Fruit fly (Drosophila melanogaster) whole organism, embryonic: ENCODE data around the gene Boh1.

Source experiments
- BEAF-32 ChIP-seq: fragments of 200-800 bp; sonication (Bioruptor generic); optimal IDR thresholded peaks from 3 replicates; lab custom pipeline; 2017; ENCODE audit warnings: missing biosample characterization, missing genetic modification characterization, mild to moderate bottlenecking, moderate library complexity, missing genetic modification reagents
- CG10366 ChIP-seq: fragments of 200-800 bp; sonication (Bioruptor generic); IDR thresholded peaks from 2 replicates; pipeline ENCODE4 v1.3.6; 2022; ENCODE audit warnings: missing biosample characterization, missing genetic modification characterization
- CG10543 ChIP-seq: fragments of 200-800 bp; sonication (Bioruptor generic); optimal IDR thresholded peaks from 3 replicates; lab custom pipeline; 2017; ENCODE audit warnings: missing biosample characterization, mild to moderate bottlenecking, missing genetic modification characterization, moderate library complexity
- CG11247 ChIP-seq: fragments of 200-800 bp; sonication (Bioruptor generic); IDR thresholded peaks from 2 replicates; pipeline ENCODE4 v1.3.6; 2022; ENCODE audit warnings: missing biosample characterization, missing genetic modification characterization
- CG11456 ChIP-seq: fragments of 200-800 bp; sonication (Bioruptor generic); IDR thresholded peaks from 3 replicates; pipeline ENCODE4 v1.3.6; 2022; ENCODE audit warnings: missing biosample characterization, missing genetic modification characterization
- CG11560 ChIP-seq: fragments of 200-800 bp; sonication (Bioruptor generic); IDR thresholded peaks from 3 replicates; pipeline ENCODE4 v1.3.6; 2022; ENCODE audit warnings: missing biosample characterization, missing genetic modification characterization
- CG11723 ChIP-seq: fragments of 200-800 bp; sonication (Bioruptor generic); optimal IDR thresholded peaks from 2 replicates; lab custom pipeline; 2017; ENCODE audit warnings: missing biosample characterization, mild to moderate bottlenecking, missing genetic modification characterization
- CG12071 ChIP-seq: fragments of 200-800 bp; sonication (Bioruptor generic); optimal IDR thresholded peaks from 3 replicates; lab custom pipeline; 2018; ENCODE audit warnings: missing biosample characterization, mild to moderate bottlenecking, missing genetic modification characterization
- CG12659 ChIP-seq: fragments of 200-800 bp; sonication (Bioruptor generic); optimal IDR thresholded peaks from 3 replicates; lab custom pipeline; 2017; ENCODE audit warnings: mild to moderate bottlenecking, missing biosample characterization, missing genetic modification reagents, missing genetic modification characterization
- CG12942 ChIP-seq: fragments of 200-800 bp; sonication (Bioruptor generic); optimal IDR thresholded peaks from 3 replicates; lab custom pipeline; 2016; ENCODE audit warnings: missing biosample characterization, missing genetic modification characterization
- CG13894 ChIP-seq: fragments of 200-800 bp; sonication (Bioruptor generic); optimal IDR thresholded peaks from 3 replicates; lab custom pipeline; 2018; ENCODE audit warnings: missing biosample characterization, mild to moderate bottlenecking, missing genetic modification characterization, moderate library complexity
- CG14050 ChIP-seq: fragments of 200-800 bp; sonication (Bioruptor generic); IDR thresholded peaks from 3 replicates; pipeline ENCODE4 v1.3.6; 2022; ENCODE audit warnings: missing biosample characterization, missing genetic modification characterization
- CG17829 ChIP-seq: fragments of 200-800 bp; optimal IDR thresholded peaks from 2 replicates; lab custom pipeline; 2019; ENCODE audit warnings: missing biosample characterization, mild to moderate bottlenecking, missing genetic modification characterization, moderate library complexity
- CG3065 ChIP-seq: fragments of 200-800 bp; sonication (Bioruptor generic); optimal IDR thresholded peaks from 2 replicates; lab custom pipeline; 2016; ENCODE audit warnings: missing biosample characterization, missing genetic modification characterization
- CG31224 ChIP-seq: fragments of 200-800 bp; sonication (Bioruptor generic); IDR thresholded peaks from 2 replicates; pipeline ENCODE4 v1.3.6; 2022; ENCODE audit warnings: missing biosample characterization, missing genetic modification characterization
- CG34376 ChIP-seq: fragments of 200-800 bp; sonication (Bioruptor generic); optimal IDR thresholded peaks from 2 replicates; lab custom pipeline; 2018; ENCODE audit warnings: missing biosample characterization, mild to moderate bottlenecking, missing genetic modification characterization
- CG42726 ChIP-seq: fragments of 200-800 bp; sonication (Bioruptor generic); IDR thresholded peaks from 2 replicates; pipeline ENCODE4 v1.3.6; 2022; ENCODE audit warnings: missing biosample characterization, missing genetic modification characterization; ENCODE audit not compliant: partially characterized antibody
- CG6654 ChIP-seq: fragments of 200-800 bp; sonication (Bioruptor generic); optimal IDR thresholded peaks from 2 replicates; lab custom pipeline; 2017; ENCODE audit warnings: missing biosample characterization, mild to moderate bottlenecking, missing genetic modification characterization
- Dref ChIP-seq: fragments of 200-800 bp; sonication (Bioruptor generic); IDR thresholded peaks from 2 replicates; pipeline ENCODE4 v1.3.6; 2022; ENCODE audit warnings: missing biosample characterization, missing genetic modification characterization
- Fer2 ChIP-seq: fragments of 200-800 bp; sonication (Bioruptor generic); optimal IDR thresholded peaks from 2 replicates; lab custom pipeline; 2018; ENCODE audit warnings: missing biosample characterization, mild to moderate bottlenecking, missing genetic modification characterization, moderate library complexity
- HLHmδ ChIP-seq: fragments of 200-800 bp; sonication (Bioruptor generic); optimal IDR thresholded peaks from 2 replicates; lab custom pipeline; 2018; ENCODE audit warnings: missing biosample characterization, mild to moderate bottlenecking, missing genetic modification characterization, moderate library complexity
- HmgD ChIP-seq: fragments of 200-800 bp; sonication (Bioruptor generic); optimal IDR thresholded peaks from 3 replicates; lab custom pipeline; 2016; ENCODE audit warnings: missing biosample characterization, missing genetic modification characterization
- Max ChIP-seq: fragments of 200-800 bp; sonication (Bioruptor generic); optimal IDR thresholded peaks from 2 replicates; lab custom pipeline; 2016; ENCODE audit warnings: missing biosample characterization, mild to moderate bottlenecking, missing genetic modification characterization
- Meics ChIP-seq: fragments of 200-800 bp; sonication (Bioruptor generic); optimal IDR thresholded peaks from 2 replicates; lab custom pipeline; 2017; ENCODE audit warnings: missing biosample characterization, mild to moderate bottlenecking, missing genetic modification characterization
- NC2β ChIP-seq: fragments of 200-800 bp; sonication (Bioruptor generic); optimal IDR thresholded peaks from 2 replicates; lab custom pipeline; 2016; ENCODE audit warnings: missing biosample characterization, missing genetic modification characterization
- Rfx ChIP-seq: fragments of 200-800 bp; sonication (Bioruptor generic); IDR thresholded peaks from 2 replicates; pipeline ENCODE4 v1.3.6; 2022; ENCODE audit warnings: missing biosample characterization, missing genetic modification characterization
- Stat92E ChIP-seq, 3 experiments: fragments of >200 bp in 2 of 3; fragments of 200-800 bp in 1 of 3; sonication (Bioruptor generic) in 1 of 3; optimal IDR thresholded peaks; 2 replicates each; lab custom pipeline; 2017 to 2019; ENCODE audit warnings: missing biosample characterization in 3 of 3, missing genetic modification characterization in 3 of 3, mild to moderate bottlenecking in 1 of 3, moderate library complexity in 1 of 3
- Tbp ChIP-seq: fragments of >200 bp; optimal IDR thresholded peaks from 2 replicates; lab custom pipeline; 2018; ENCODE audit warnings: missing biosample characterization, missing genetic modification characterization
- abd-A ChIP-seq: fragments of 200-800 bp; sonication (Bioruptor generic); optimal IDR thresholded peaks from 3 replicates; lab custom pipeline; 2019; ENCODE audit warnings: missing biosample characterization, mild to moderate bottlenecking, missing genetic modification characterization, moderate library complexity
- ap ChIP-seq: fragments of 200-800 bp; sonication (Bioruptor generic); IDR thresholded peaks from 2 replicates; pipeline ENCODE4 v1.3.6; 2022; ENCODE audit warnings: missing biosample characterization, missing genetic modification characterization
- az2 ChIP-seq: fragments of 200-800 bp; sonication (Bioruptor generic); optimal IDR thresholded peaks from 3 replicates; lab custom pipeline; 2016; ENCODE audit warnings: missing biosample characterization, missing genetic modification characterization
- bbx ChIP-seq: fragments of 200-800 bp; sonication (Bioruptor generic); IDR thresholded peaks from 2 replicates; pipeline ENCODE4 v1.3.6; 2022; ENCODE audit warnings: missing biosample characterization, missing genetic modification characterization; ENCODE audit not compliant: partially characterized antibody
- dimm ChIP-seq: fragments of 200-800 bp; sonication (Bioruptor generic); IDR thresholded peaks from 2 replicates; pipeline ENCODE4 v1.3.6; 2022; ENCODE audit warnings: missing biosample characterization, missing genetic modification characterization
- dpn ChIP-seq, 2 experiments: fragments of 200-800 bp; sonication (Bioruptor generic); optimal IDR thresholded peaks; 3 replicates each; lab custom pipeline; 2016; ENCODE audit warnings: missing biosample characterization in 2 of 2, missing genetic modification characterization in 2 of 2
- gcm2 ChIP-seq: fragments of 200-800 bp; sonication (Bioruptor generic); optimal IDR thresholded peaks from 2 replicates; lab custom pipeline; 2016; ENCODE audit warnings: missing biosample characterization, missing genetic modification characterization
- lbe ChIP-seq: fragments of 200-800 bp; sonication (Bioruptor generic); optimal IDR thresholded peaks from 2 replicates; lab custom pipeline; 2016; ENCODE audit warnings: missing biosample characterization, mild to moderate bottlenecking, missing genetic modification characterization
- maf-S ChIP-seq: fragments of 200-800 bp; sonication (Bioruptor generic); optimal IDR thresholded peaks from 2 replicates; lab custom pipeline; 2016; ENCODE audit warnings: missing biosample characterization, missing genetic modification characterization
- mam ChIP-seq: fragments of 200-800 bp; sonication (Bioruptor generic); optimal IDR thresholded peaks from 3 replicates; lab custom pipeline; 2016; ENCODE audit warnings: missing biosample characterization, missing genetic modification characterization
- org-1 ChIP-seq: fragments of 200-800 bp; sonication (Bioruptor generic); optimal IDR thresholded peaks from 2 replicates; lab custom pipeline; 2017; ENCODE audit warnings: missing biosample characterization, missing genetic modification characterization
- ranshi ChIP-seq: fragments of 200-800 bp; sonication (Bioruptor generic); IDR thresholded peaks from 2 replicates; pipeline ENCODE4 v1.3.6; 2022; ENCODE audit warnings: missing biosample characterization, missing genetic modification characterization
- row ChIP-seq: fragments of 200-800 bp; sonication (Bioruptor generic); IDR thresholded peaks from 3 replicates; pipeline ENCODE4 v1.3.6; 2022; ENCODE audit warnings: missing biosample characterization, missing genetic modification characterization
- sc ChIP-seq, 3 experiments: fragments of >200 bp in 2 of 3; fragments of 200-800 bp in 1 of 3; sonication (Bioruptor generic) in 1 of 3; optimal IDR thresholded peaks; 2 replicates in 2 of 3; 3 replicates in 1 of 3; lab custom pipeline; 2017; ENCODE audit warnings: mild to moderate bottlenecking in 1 of 3, missing biosample characterization in 1 of 3, missing genetic modification characterization in 1 of 3, missing genetic modification reagents in 1 of 3
- schlank ChIP-seq: fragments of 200-800 bp; sonication (Bioruptor generic); optimal IDR thresholded peaks from 2 replicates; lab custom pipeline; 2018; ENCODE audit warnings: missing biosample characterization, mild to moderate bottlenecking, missing genetic modification characterization
- tin ChIP-seq: fragments of 200-800 bp; sonication (Bioruptor generic); optimal IDR thresholded peaks from 3 replicates; lab custom pipeline; 2016; ENCODE audit warnings: missing biosample characterization, missing genetic modification characterization
- tup ChIP-seq: fragments of 200-800 bp; sonication (Bioruptor generic); optimal IDR thresholded peaks from 2 replicates; lab custom pipeline; 2016; ENCODE audit warnings: missing biosample characterization, mild to moderate bottlenecking, missing genetic modification characterization, moderate library complexity
- twi ChIP-seq: fragments of 200-800 bp; optimal IDR thresholded peaks from 2 replicates; lab custom pipeline; 2019; ENCODE audit warnings: missing biosample characterization, mild to moderate bottlenecking, missing genetic modification characterization, moderate library complexity
- vvl ChIP-seq: fragments of 200-800 bp; sonication (Bioruptor generic); IDR thresholded peaks from 2 replicates; pipeline ENCODE4 v1.3.6; 2022; ENCODE audit warnings: missing biosample characterization, missing genetic modification characterization
- z ChIP-seq: fragments of 200-800 bp; sonication (Bioruptor generic); IDR thresholded peaks from 3 replicates; pipeline ENCODE4 v1.3.6; 2022; ENCODE audit warnings: missing biosample characterization, missing genetic modification characterization

The Boh1 gene

DNA sequence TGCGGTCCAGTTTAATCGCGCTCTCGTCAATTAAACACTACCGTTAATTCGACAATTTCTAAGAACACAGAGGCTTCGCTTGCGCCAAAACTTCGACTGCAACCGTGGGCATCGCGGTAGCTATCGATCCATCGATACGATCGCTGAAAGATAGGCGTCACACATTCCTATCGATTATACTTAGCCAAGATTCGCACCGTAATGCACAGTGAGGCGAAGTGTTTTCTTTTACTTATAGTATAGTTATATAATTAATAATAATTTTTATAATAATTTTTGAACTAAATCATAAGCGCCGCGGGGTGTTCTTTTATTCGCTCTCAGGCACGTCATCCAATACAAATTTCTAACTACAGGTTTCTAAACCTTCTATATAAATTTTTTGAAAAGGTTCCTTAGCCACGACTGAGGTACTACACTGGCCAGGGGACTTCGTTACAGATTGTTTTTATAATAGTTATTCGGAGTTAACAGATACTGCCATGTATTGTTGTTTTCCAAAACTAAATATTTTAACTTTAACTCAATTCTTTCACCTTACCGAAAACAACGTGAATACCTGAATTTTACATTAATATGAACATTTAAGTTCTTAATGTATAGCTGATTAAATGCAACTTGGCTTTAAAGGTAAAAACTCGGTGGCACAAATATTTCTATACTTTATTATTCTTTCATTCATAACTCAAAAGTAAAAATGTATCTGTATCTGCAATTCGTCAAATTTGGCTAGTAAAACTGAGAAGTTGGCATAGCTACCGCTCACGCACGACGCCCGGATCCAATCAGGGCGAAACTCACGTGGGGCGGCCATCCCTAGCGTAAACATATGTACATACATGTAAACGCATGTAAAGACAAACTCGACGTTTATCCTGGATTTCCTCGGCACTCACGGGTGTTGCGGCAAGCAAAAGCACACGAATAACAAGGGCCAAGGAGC is 18.8 kb upstream of the Boh1 start, which contains the start of the genes NSD and BOD1 (continued):
- TF ChIP-seq Fer2 (peak; percentile 27), sc (optimal IDR thresholded peaks at IDR 0.05; lab: Kevin White, UChicago) (no peak), sc (GFP tag; optimal IDR thresholded peaks at IDR 0.05; lab: Kevin White, UChicago) (no peak), CG10366 (GFP tag; lab: Robert Waterston, UW) (peak; percentile 68), CG31224 (GFP tag; lab: Robert Waterston, UW) (peak; percentile 59), gcm2 (no peak), CG34376 (no peak), CG11723 (no peak), bbx (GFP tag; lab: Robert Waterston, UW) (peak; percentile 98), CG11560 (peak; percentile 62), tin (GFP tag; lab: Kevin White, UChicago) (peak; percentile 64), Rfx (GFP tag; lab: Robert Waterston, UW) (peak; percentile 90), CG3065 (GFP tag; lab: Kevin White, UChicago) (no peak), dimm (GFP tag; lab: Robert Waterston, UW) (no peak), dpn (GFP tag; optimal IDR thresholded peaks at IDR 0.05; lab: Kevin White, UChicago) (peak in 1 of 2 experiments; percentile 47), Dref (GFP tag; lab: Robert Waterston, UW) (peak; percentile 100), lbe (GFP tag; lab: Kevin White, UChicago) (no peak), maf-S (no peak), CG12071 (GFP tag; lab: Kevin White, UChicago) (no peak), schlank (tag; lab: Kevin White, UChicago) (peak; percentile 25), abd-A (tag; lab: Kevin White, UChicago) (no peak), CG42726 (GFP tag; lab: Robert Waterston, UW) (peak; percentile 98), CG10543 (GFP tag; lab: Kevin White, UChicago) (peak; percentile 5), CG12659 (GFP tag; lab: Kevin White, UChicago) (peak; percentile 47), CG14050 (GFP tag; lab: Robert Waterston, UW) (peak; percentile 43; the same call in 2 of the 3 replicates), mam (GFP tag; lab: Kevin White, UChicago) (peak; percentile 57), ap (GFP tag; lab: Robert Waterston, UW) (no peak), tup (GFP tag; lab: Kevin White, UChicago) (peak; percentile 14), Stat92E (GFP tag; optimal IDR thresholded peaks at IDR 0.05; lab: Kevin White, UChicago) (no peak), CG13894 (no peak), Max (GFP tag; lab: Kevin White, UChicago) (no peak), az2 (GFP tag; lab: Kevin White, UChicago) (peak; percentile 57), HmgD (GFP tag; lab: Kevin White, UChicago) (peak; percentile 19), CG6654 (GFP tag; lab: Kevin White, UChicago) (no peak), CG17829 (tag; lab: Kevin White, UChicago) (peak; percentile 49), BEAF-32 (GFP tag; lab: Kevin White, UChicago) (peak; percentile 84), CG12942 (GFP tag; lab: Kevin White, UChicago) (peak; percentile 15), CG11247 (GFP tag; lab: Robert Waterston, UW) (peak; percentile 76), row (GFP tag; lab: Robert Waterston, UW) (peak; percentile 92), Tbp (GFP tag; lab: Kevin White, UChicago) (no peak), twi (tag; lab: Kevin White, UChicago) (no peak), ranshi (GFP tag; lab: Robert Waterston, UW) (peak; percentile 70), HLHmδ (GFP tag; lab: Kevin White, UChicago) (no peak), NC2β (GFP tag; lab: Kevin White, UChicago) (no peak), vvl (GFP tag; lab: Robert Waterston, UW) (peak; percentile 79), Meics (GFP tag; lab: Kevin White, UChicago) (peak; percentile 53), org-1 (GFP tag; lab: Kevin White, UChicago) (no peak), CG11456 (GFP tag; lab: Robert Waterston, UW) (peak; percentile 86), z (GFP tag; lab: Robert Waterston, UW) (no peak)
